Fruit fly (Drosophila melanogaster) whole organism, adult: ENCODE data around the gene CG46514.
"Not testable (repeated sequence)": the region's sequence is repeated elsewhere in the genome, so short reads cannot be mapped to it uniquely, and the experiment has no call there.

Experiments
- CG11617 ChIP-seq: fragments of 200-800 bp; sonication (Bioruptor generic); optimal IDR thresholded peaks from 2 replicates; lab custom pipeline; 2017; ENCODE audit warnings: mild to moderate bottlenecking, missing biosample characterization, missing genetic modification reagents, missing genetic modification characterization
- CG14711 ChIP-seq: fragments of 200-800 bp; sonication (Bioruptor generic); optimal IDR thresholded peaks from 2 replicates; lab custom pipeline; 2018; ENCODE audit warnings: missing biosample characterization, mild to moderate bottlenecking, missing genetic modification characterization, moderate library complexity
- CG1620 ChIP-seq: fragments of 200-800 bp; sonication (Bioruptor generic); optimal IDR thresholded peaks from 2 replicates; lab custom pipeline; 2016; ENCODE audit warnings: missing biosample characterization, missing genetic modification characterization
- CG33017 ChIP-seq: fragments of 200-800 bp; sonication (Bioruptor generic); optimal IDR thresholded peaks from 2 replicates; lab custom pipeline; 2018; ENCODE audit warnings: missing biosample characterization, mild to moderate bottlenecking, missing genetic modification characterization, moderate library complexity
- CG7045 ChIP-seq: fragments of 200-800 bp; sonication (Bioruptor generic); optimal IDR thresholded peaks from 2 replicates; lab custom pipeline; 2017; ENCODE audit warnings: missing biosample characterization, mild to moderate bottlenecking, missing genetic modification characterization
- CG7101 ChIP-seq: fragments of 200-800 bp; sonication (Bioruptor generic); optimal IDR thresholded peaks from 2 replicates; lab custom pipeline; 2018; ENCODE audit warnings: missing biosample characterization, mild to moderate bottlenecking, missing genetic modification characterization, moderate library complexity
- Clk ChIP-seq: fragments of 200-800 bp; sonication (Bioruptor generic); optimal IDR thresholded peaks from 2 replicates; lab custom pipeline; 2017; ENCODE audit warnings: missing biosample characterization, missing genetic modification characterization
- Mnt ChIP-seq: fragments of 200-800 bp; sonication (Bioruptor generic); optimal IDR thresholded peaks from 2 replicates; lab custom pipeline; 2016; ENCODE audit warnings: missing biosample characterization, mild to moderate bottlenecking, missing genetic modification characterization
- bab1 ChIP-seq: fragments of 200-800 bp; sonication (Bioruptor generic); optimal IDR thresholded peaks from 3 replicates; lab custom pipeline; 2019; ENCODE audit warnings: missing biosample characterization, mild to moderate bottlenecking, missing genetic modification characterization, moderate library complexity
- cic ChIP-seq: fragments of 200-800 bp; sonication (Bioruptor generic); optimal IDR thresholded peaks from 2 replicates; lab custom pipeline; 2017; ENCODE audit warnings: missing biosample characterization, mild to moderate bottlenecking, missing genetic modification characterization, moderate library complexity
- cnc ChIP-seq, 2 experiments: fragments of >200 bp; optimal IDR thresholded peaks; 2 replicates each; lab custom pipeline; 2017
- kay ChIP-seq: fragments of 200-800 bp; sonication (Bioruptor generic); peaks from one replicate; lab custom pipeline; 2016; ENCODE audit warnings: missing biosample characterization, missing genetic modification characterization, borderline replicate concordance
- tj ChIP-seq: fragments of 200-800 bp; sonication (Bioruptor generic); optimal IDR thresholded peaks from 3 replicates; lab custom pipeline; 2017; ENCODE audit warnings: missing biosample characterization, mild to moderate bottlenecking, missing genetic modification characterization, moderate library complexity
- toe ChIP-seq: fragments of 200-800 bp; sonication (Bioruptor generic); optimal IDR thresholded peaks from 2 replicates; lab custom pipeline; 2016; ENCODE audit warnings: missing biosample characterization, missing genetic modification characterization

Gene CG46514

dm6 chrX:22201883-22202282 is 4.9 kb downstream of the CG46514 start, which contains the start of gene CG46515:
CG46515 (plus strand) TSS chrX:22202183.
- not testable (repeated sequence) for TF ChIP-seq CG7101 (tag; lab: Kevin White, UChicago); CG33017; cnc (optimal IDR thresholded peaks at IDR 0.05; lab: Kevin White, UChicago)

- TF ChIP-seq CG7045 (GFP tag; lab: Kevin White, UChicago); cic (GFP tag; lab: Kevin White, UChicago); CG33017: not testable (repeated sequence)
Measured at dm6 chrX:22212028-22212427, 15.1 kb downstream of the CG46514 start, which contains the start of gene CG46516. CG46516 (plus strand) TSS chrX:22212328.

- not testable (repeated sequence) for TF ChIP-seq CG33017; CG11617 (GFP tag; lab: Kevin White, UChicago); CG1620 (GFP tag; lab: Kevin White, UChicago)
Measured at dm6 chrX:22217079-22217478, 20.1 kb downstream of the CG46514 start, which contains the start of gene CG46517. CG46517 (plus strand) TSS chrX:22217379.

- not testable (repeated sequence) for TF ChIP-seq CG7045, kay, CG1620 (GFP tag; lab: Kevin White, UChicago)
Measured at dm6 chrX:22226273-22226672, 29.3 kb downstream of the CG46514 start, which contains the start of gene CG46518. CG46518 (plus strand) TSS chrX:22226573.

dm6 chrX:22231270-22231669 is 34.3 kb downstream of the CG46514 start, which contains the start of gene CG46519:
CG46519 (plus strand) TSS chrX:22231570.
- not testable (repeated sequence) for TF ChIP-seq tj (GFP tag; lab: Kevin White, UChicago); bab1; CG14711 (tag; lab: Kevin White, UChicago)

- TF ChIP-seq toe; Clk; CG1620 (GFP tag; lab: Kevin White, UChicago): not testable (repeated sequence)
Measured at dm6 chrX:22236265-22236664, 39.3 kb downstream of the CG46514 start, which contains the start of gene CG46520. CG46520 (plus strand) TSS chrX:22236565.

dm6 chrX:22241272-22241671 is 44.3 kb downstream of the CG46514 start, which contains the start of gene CG46521:
CG46521 (plus strand) TSS chrX:22241572.
- TF ChIP-seq cnc (optimal IDR thresholded peaks at IDR 0.05; lab: Kevin White, UChicago); kay (GFP tag; lab: Kevin White, UChicago); CG7101 (tag; lab: Kevin White, UChicago): not testable (repeated sequence)

- TF ChIP-seq toe; Mnt (GFP tag; lab: Kevin White, UChicago); bab1: not testable (repeated sequence)
Measured at dm6 chrX:22246300-22246699, 49.3 kb downstream of the CG46514 start, which contains the start of gene CG46522. CG46522 (plus strand) TSS chrX:22246600.
